Fruit fly (Drosophila melanogaster) whole organism, embryonic: Measurements from ENCODE around the gene obst-B.
A peak's percentile ranks its signal among the peaks of the same experiment; 100 is the strongest.

Experiments used
- Atf-2 ChIP-seq: fragments of 200-800 bp; sonication (Bioruptor generic); optimal IDR thresholded peaks from 2 replicates; lab custom pipeline; 2016; ENCODE audit warnings: missing biosample characterization, missing genetic modification characterization
- B-H2 ChIP-seq: fragments of 200-800 bp; sonication (Bioruptor generic); optimal IDR thresholded peaks from 2 replicates; lab custom pipeline; 2018; ENCODE audit warnings: missing biosample characterization, mild to moderate bottlenecking, missing genetic modification characterization
- CG10267 ChIP-seq: fragments of 200-800 bp; sonication (Bioruptor generic); optimal IDR thresholded peaks from 2 replicates; lab custom pipeline; 2018; ENCODE audit warnings: missing biosample characterization, mild to moderate bottlenecking, missing genetic modification characterization, moderate library complexity
- CG10543 ChIP-seq: fragments of 200-800 bp; sonication (Bioruptor generic); optimal IDR thresholded peaks from 3 replicates; lab custom pipeline; 2017; ENCODE audit warnings: missing biosample characterization, mild to moderate bottlenecking, missing genetic modification characterization, moderate library complexity
- CG10654 ChIP-seq: fragments of 200-800 bp; sonication (Bioruptor generic); optimal IDR thresholded peaks from 2 replicates; lab custom pipeline; 2016; ENCODE audit warnings: missing biosample characterization, missing genetic modification characterization
- CG12659 ChIP-seq: fragments of 200-800 bp; sonication (Bioruptor generic); optimal IDR thresholded peaks from 3 replicates; lab custom pipeline; 2017; ENCODE audit warnings: mild to moderate bottlenecking, missing biosample characterization, missing genetic modification reagents, missing genetic modification characterization
- CG13775 ChIP-seq: fragments of 200-800 bp; sonication (Bioruptor generic); optimal IDR thresholded peaks from 3 replicates; lab custom pipeline; 2017; ENCODE audit warnings: missing biosample characterization, mild to moderate bottlenecking, missing genetic modification characterization
- CG14667 ChIP-seq: fragments of 200-800 bp; sonication (Bioruptor generic); IDR thresholded peaks from 2 replicates; pipeline ENCODE4 v1.3.6; 2022; ENCODE audit warnings: missing biosample characterization, missing genetic modification characterization
- CG14710 ChIP-seq: fragments of 200-800 bp; sonication (Bioruptor generic); optimal IDR thresholded peaks from 3 replicates; lab custom pipeline; 2019; ENCODE audit warnings: missing biosample characterization, mild to moderate bottlenecking, missing genetic modification characterization, moderate library complexity
- CG15696 ChIP-seq: fragments of 200-800 bp; sonication (Bioruptor generic); optimal IDR thresholded peaks from 2 replicates; lab custom pipeline; 2019; ENCODE audit warnings: missing biosample characterization, mild to moderate bottlenecking, missing genetic modification characterization, moderate library complexity
- CG1602 ChIP-seq: fragments of 200-800 bp; sonication (Bioruptor generic); optimal IDR thresholded peaks from 3 replicates; lab custom pipeline; 2016; ENCODE audit warnings: missing biosample characterization, missing genetic modification characterization
- CG1603 ChIP-seq: fragments of 200-800 bp; sonication (Bioruptor generic); optimal IDR thresholded peaks from 2 replicates; lab custom pipeline; 2019; ENCODE audit warnings: missing biosample characterization, mild to moderate bottlenecking, missing genetic modification characterization, moderate library complexity
- CG16815 ChIP-seq: fragments of 200-800 bp; sonication (Bioruptor generic); optimal IDR thresholded peaks from 3 replicates; lab custom pipeline; 2017; ENCODE audit warnings: missing biosample characterization, mild to moderate bottlenecking, missing genetic modification characterization
- CG17829 ChIP-seq: fragments of 200-800 bp; optimal IDR thresholded peaks from 2 replicates; lab custom pipeline; 2019; ENCODE audit warnings: missing biosample characterization, mild to moderate bottlenecking, missing genetic modification characterization, moderate library complexity
- CG30020 ChIP-seq: fragments of 200-800 bp; optimal IDR thresholded peaks from 2 replicates; lab custom pipeline; 2019; ENCODE audit warnings: missing biosample characterization, mild to moderate bottlenecking, missing genetic modification characterization, moderate library complexity
- CG34422 ChIP-seq: fragments of 200-800 bp; sonication (Bioruptor generic); IDR thresholded peaks from 3 replicates; pipeline ENCODE4 v1.3.6; 2022; ENCODE audit warnings: missing biosample characterization, missing genetic modification characterization
- CG4820 ChIP-seq: fragments of 200-800 bp; sonication (Bioruptor generic); optimal IDR thresholded peaks from 3 replicates; lab custom pipeline; 2016; ENCODE audit warnings: missing biosample characterization, missing genetic modification characterization
- CG7786 ChIP-seq: fragments of 200-800 bp; sonication (Bioruptor generic); optimal IDR thresholded peaks from 2 replicates; lab custom pipeline; 2016; ENCODE audit warnings: missing biosample characterization, missing genetic modification characterization
- CG8924 ChIP-seq: fragments of 200-800 bp; optimal IDR thresholded peaks from 3 replicates; lab custom pipeline; 2019; ENCODE audit warnings: missing biosample characterization, mild to moderate bottlenecking, missing genetic modification characterization, moderate library complexity
- CHES-1-like ChIP-seq: fragments of 200-800 bp; sonication (Bioruptor generic); optimal IDR thresholded peaks from 2 replicates; lab custom pipeline; 2016; ENCODE audit warnings: missing biosample characterization, missing genetic modification characterization
- Ets65A ChIP-seq: fragments of 200-800 bp; sonication (Bioruptor generic); peaks from one replicate; lab custom pipeline; 2016; ENCODE audit warnings: missing biosample characterization, missing genetic modification characterization
- HLH54F ChIP-seq: fragments of 200-800 bp; sonication (Bioruptor generic); optimal IDR thresholded peaks from 3 replicates; lab custom pipeline; 2016; ENCODE audit warnings: missing biosample characterization, missing genetic modification characterization
- Hr3 ChIP-seq: fragments of 200-800 bp; sonication (Bioruptor generic); optimal IDR thresholded peaks from 3 replicates; lab custom pipeline; 2016; ENCODE audit warnings: missing biosample characterization, missing genetic modification characterization
- Hr39 ChIP-seq: fragments of >200 bp; optimal IDR thresholded peaks from 2 replicates; lab custom pipeline; 2017
- Hr78 ChIP-seq, 2 experiments: fragments of 200-800 bp in 1 of 2; fragments of >200 bp in 1 of 2; sonication (Bioruptor generic) in 1 of 2; optimal IDR thresholded peaks; 2 replicates each; lab custom pipeline; 2017 to 2019; ENCODE audit warnings: missing biosample characterization in 2 of 2, missing genetic modification characterization in 2 of 2, mild to moderate bottlenecking in 1 of 2, moderate library complexity in 1 of 2
- Oli ChIP-seq: fragments of 200-800 bp; sonication (Bioruptor generic); optimal IDR thresholded peaks from 2 replicates; lab custom pipeline; 2018; ENCODE audit warnings: missing biosample characterization, mild to moderate bottlenecking, missing genetic modification characterization, moderate library complexity
- Scr ChIP-seq: fragments of 200-800 bp; sonication (Bioruptor generic); IDR thresholded peaks from 2 replicates; pipeline ENCODE4 v1.3.6; 2022; ENCODE audit warnings: missing biosample characterization, missing genetic modification characterization; ENCODE audit not compliant: partially characterized antibody
- Ssrp ChIP-seq: fragments of 200-800 bp; sonication (Bioruptor generic); optimal IDR thresholded peaks from 2 replicates; lab custom pipeline; 2018; ENCODE audit warnings: missing biosample characterization, mild to moderate bottlenecking, missing genetic modification characterization, moderate library complexity
- Tbp ChIP-seq: fragments of >200 bp; optimal IDR thresholded peaks from 2 replicates; lab custom pipeline; 2018; ENCODE audit warnings: missing biosample characterization, missing genetic modification characterization
- Trl ChIP-seq, 3 experiments: fragments of >200 bp in 2 of 3; fragments of 200-800 bp in 1 of 3; sonication (Bioruptor generic) in 1 of 3; optimal IDR thresholded peaks; 2 replicates in 1 of 3; 3 replicates in 2 of 3; lab custom pipeline; 2016 to 2017; ENCODE audit warnings: missing biosample characterization in 1 of 3, missing genetic modification characterization in 1 of 3
- Usf ChIP-seq: fragments of 200-800 bp; sonication (Bioruptor generic); optimal IDR thresholded peaks from 2 replicates; lab custom pipeline; 2017; ENCODE audit warnings: missing genotype, missing biosample characterization, missing genetic modification characterization
- Xrp1 ChIP-seq: fragments of 200-800 bp; sonication (Bioruptor generic); IDR thresholded peaks from 2 replicates; pipeline ENCODE4 v1.3.6; 2022; ENCODE audit warnings: missing biosample characterization, missing genetic modification characterization
- az2 ChIP-seq: fragments of 200-800 bp; sonication (Bioruptor generic); optimal IDR thresholded peaks from 3 replicates; lab custom pipeline; 2016; ENCODE audit warnings: missing biosample characterization, missing genetic modification characterization
- bbx ChIP-seq: fragments of 200-800 bp; sonication (Bioruptor generic); IDR thresholded peaks from 2 replicates; pipeline ENCODE4 v1.3.6; 2022; ENCODE audit warnings: missing biosample characterization, missing genetic modification characterization; ENCODE audit not compliant: partially characterized antibody
- cg ChIP-seq: fragments of 200-800 bp; sonication (Bioruptor generic); optimal IDR thresholded peaks from 3 replicates; lab custom pipeline; 2019; ENCODE audit warnings: missing biosample characterization, mild to moderate bottlenecking, missing genetic modification characterization, moderate library complexity
- dmrt11E ChIP-seq: fragments of 200-800 bp; sonication (Bioruptor generic); optimal IDR thresholded peaks from 3 replicates; lab custom pipeline; 2018; ENCODE audit warnings: missing biosample characterization, mild to moderate bottlenecking, missing genetic modification characterization, moderate library complexity
- ems ChIP-seq: fragments of 200-800 bp; sonication (Bioruptor generic); optimal IDR thresholded peaks from 3 replicates; lab custom pipeline; 2016; ENCODE audit warnings: missing biosample characterization, missing genetic modification characterization
- ewg ChIP-seq: fragments of 200-800 bp; sonication (Bioruptor generic); optimal IDR thresholded peaks from 3 replicates; lab custom pipeline; 2017; ENCODE audit warnings: mild to moderate bottlenecking, missing biosample characterization, missing genetic modification reagents, missing genetic modification characterization
- gem ChIP-seq: fragments of 200-800 bp; sonication (Bioruptor generic); optimal IDR thresholded peaks from 2 replicates; lab custom pipeline; 2019; ENCODE audit warnings: missing biosample characterization, mild to moderate bottlenecking, missing genetic modification characterization, moderate library complexity
- grau ChIP-seq: fragments of 200-800 bp; optimal IDR thresholded peaks from 3 replicates; lab custom pipeline; 2019; ENCODE audit warnings: missing biosample characterization, mild to moderate bottlenecking, missing genetic modification characterization, moderate library complexity
- ind ChIP-seq: fragments of 200-800 bp; sonication (Bioruptor generic); optimal IDR thresholded peaks from 3 replicates; lab custom pipeline; 2016; ENCODE audit warnings: missing biosample characterization, missing genetic modification characterization
- ken ChIP-seq: fragments of 200-800 bp; sonication (Bioruptor generic); IDR thresholded peaks from 3 replicates; pipeline ENCODE4 v1.3.6; 2022; ENCODE audit warnings: missing biosample characterization, missing genetic modification characterization
- lilli ChIP-seq: fragments of 200-800 bp; sonication (Bioruptor generic); optimal IDR thresholded peaks from 3 replicates; lab custom pipeline; 2016; ENCODE audit warnings: missing biosample characterization, missing genetic modification characterization
- lola ChIP-seq, 3 experiments: fragments of >200 bp in 2 of 3; fragments of 200-800 bp in 1 of 3; sonication (Bioruptor generic) in 1 of 3; optimal IDR thresholded peaks; 2 replicates each; lab custom pipeline; 2017 to 2019; ENCODE audit warnings: missing biosample characterization in 3 of 3, missing genetic modification characterization in 3 of 3, mild to moderate bottlenecking in 1 of 3, moderate library complexity in 1 of 3
- pb ChIP-seq: fragments of 200-800 bp; sonication (Bioruptor generic); optimal IDR thresholded peaks from 3 replicates; lab custom pipeline; 2016; ENCODE audit warnings: missing biosample characterization, missing genetic modification characterization
- phol ChIP-seq: fragments of 200-800 bp; sonication (Bioruptor generic); optimal IDR thresholded peaks from 3 replicates; lab custom pipeline; 2018; ENCODE audit warnings: missing biosample characterization, mild to moderate bottlenecking, missing genetic modification characterization, moderate library complexity
- pnt ChIP-seq: fragments of 200-800 bp; sonication (Bioruptor generic); optimal IDR thresholded peaks from 3 replicates; lab custom pipeline; 2016; ENCODE audit warnings: missing biosample characterization, missing genetic modification characterization
- sim ChIP-seq: fragments of 200-800 bp; sonication (Bioruptor generic); IDR thresholded peaks from 2 replicates; pipeline ENCODE4 v1.3.6; 2022; ENCODE audit warnings: missing biosample characterization, missing genetic modification characterization
- trem ChIP-seq: fragments of 200-800 bp; optimal IDR thresholded peaks from 3 replicates; lab custom pipeline; 2019; ENCODE audit warnings: missing biosample characterization, mild to moderate bottlenecking, missing genetic modification characterization, moderate library complexity
- zen ChIP-seq: fragments of 200-800 bp; sonication (Bioruptor generic); optimal IDR thresholded peaks from 3 replicates; lab custom pipeline; 2018; ENCODE audit warnings: missing biosample characterization, mild to moderate bottlenecking, missing genetic modification characterization, moderate library complexity
- zfh1 ChIP-seq: fragments of 200-800 bp; sonication (Bioruptor generic); IDR thresholded peaks from 3 replicates; pipeline ENCODE4 v1.3.6; 2022; ENCODE audit warnings: missing biosample characterization, missing genetic modification characterization

The obst-B gene

DNA sequence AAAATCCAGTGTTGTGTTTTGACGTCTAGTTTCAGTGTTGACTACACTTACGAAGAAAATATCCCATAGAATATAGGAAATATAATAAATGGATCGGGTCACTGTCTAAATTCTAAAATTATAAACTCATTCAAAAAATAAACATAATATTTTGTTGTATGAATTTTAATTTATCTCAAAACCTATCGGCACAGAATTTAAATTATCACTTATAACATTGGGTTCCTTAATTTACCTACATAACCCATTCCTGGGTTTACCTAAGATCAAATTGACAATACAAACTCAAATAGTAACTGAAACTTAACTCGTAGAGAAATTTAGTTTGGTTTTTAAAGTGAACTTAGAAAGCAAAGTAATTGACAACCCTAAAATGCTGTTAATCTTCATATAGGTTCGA lies 35.9 kb upstream of the obst-B start (continued):
- TF ChIP-seq pnt (GFP tag; lab: Kevin White, UChicago) (peak; percentile 11), gem (peak; percentile 61), Tbp (GFP tag; lab: Kevin White, UChicago) (no peak), Ssrp (peak; percentile 46), cg (GFP tag; lab: Kevin White, UChicago) (no peak), phol (peak; percentile 43), CG7786 (peak; percentile 5), CG14667 (no peak), CG4820 (GFP tag; lab: Kevin White, UChicago) (no peak), dmrt11E (tag; lab: Kevin White, UChicago) (peak; percentile 51), ind (GFP tag; lab: Kevin White, UChicago) (peak; percentile 2), CG1602 (GFP tag; lab: Kevin White, UChicago) (peak; percentile 25), CG12659 (peak; percentile 9), sim (GFP tag; lab: Robert Waterston, UW) (no peak), az2 (GFP tag; lab: Kevin White, UChicago) (peak; percentile 53), CG14710 (tag; lab: Kevin White, UChicago) (peak; percentile 70), CG15696 (tag; lab: Kevin White, UChicago) (peak; percentile 41), Hr39 (lab: Kevin White, UChicago) (no peak), CG10654 (GFP tag; lab: Kevin White, UChicago) (no peak), Usf (GFP tag; lab: Kevin White, UChicago) (peak; percentile 0), Xrp1 (GFP tag; lab: Robert Waterston, UW) (peak; percentile 22; the same call in 1 of the 2 replicates), Trl (optimal IDR thresholded peaks at IDR 0.05; lab: Kevin White, UChicago) (no peak), Trl (GFP tag; optimal IDR thresholded peaks at IDR 0.05; lab: Kevin White, UChicago) (no peak), Ets65A (GFP tag; lab: Kevin White, UChicago) (peak; percentile 55), CHES-1-like (GFP tag; lab: Kevin White, UChicago) (no peak), bbx (GFP tag; lab: Robert Waterston, UW) (no peak), CG30020 (tag; lab: Kevin White, UChicago) (peak; percentile 19), zen (tag; lab: Kevin White, UChicago) (peak; percentile 28), zfh1 (no peak), lilli (GFP tag; lab: Kevin White, UChicago) (peak; percentile 40), CG13775 (GFP tag; lab: Kevin White, UChicago) (peak; percentile 39), Hr78 (GFP tag; optimal IDR thresholded peaks at IDR 0.05; lab: Kevin White, UChicago) (no peak), trem (tag; lab: Kevin White, UChicago) (peak; percentile 60), ewg (GFP tag; lab: Kevin White, UChicago) (no peak), CG16815 (GFP tag; lab: Kevin White, UChicago) (peak; percentile 40), ken (no peak), HLH54F (peak; percentile 18), pb (no peak), Atf-2 (peak; percentile 12), CG10267 (tag; lab: Kevin White, UChicago) (peak; percentile 87), CG17829 (peak; percentile 46), B-H2 (GFP tag; lab: Kevin White, UChicago) (no peak), ems (no peak), Hr3 (GFP tag; lab: Kevin White, UChicago) (peak; percentile 33), lola (GFP tag; optimal IDR thresholded peaks at IDR 0.05; lab: Kevin White, UChicago) (peak in 1 of 3 experiments; percentile 55), CG8924 (tag; lab: Kevin White, UChicago) (peak; percentile 60), grau (peak; percentile 35), CG34422 (GFP tag; lab: Robert Waterston, UW) (no peak), Oli (tag; lab: Kevin White, UChicago) (peak; percentile 24), CG10543 (GFP tag; lab: Kevin White, UChicago) (no peak), Scr (GFP tag; lab: Robert Waterston, UW) (no peak), CG1603 (tag; lab: Kevin White, UChicago) (no peak)
